Fruit fly (Drosophila melanogaster): Measurements from ENCODE around the gene CG12071.

CG12071 gene

dm6 chr3R:30832130-30832529 lies 48.7 kb downstream of the CG12071 start:
- peak; percentile 92 for TF ChIP-seq Ets65A (GFP tag)
- TF ChIP-seq luna (GFP tag; optimal IDR thresholded peaks at IDR 0.05), result no peak
- TF ChIP-seq CG13123 (GFP tag; optimal IDR thresholded peaks at IDR 0.05), result no peak

dm6 chr3R:30828433-30829034 lies 52.3 kb downstream of the CG12071 start:
- TF ChIP-seq Sox102F (GFP tag; optimal IDR thresholded peaks at IDR 0.05) (peak; percentile 28), trem (tag; optimal IDR thresholded peaks at IDR 0.05) (no peak), Doc3 (GFP tag; IDR thresholded peaks at IDR 0.05; ENCODE audit: partially characterized antibody) (no peak), CG6813 (GFP tag; optimal IDR thresholded peaks at IDR 0.05) (no peak), B-H1 (GFP tag; IDR thresholded peaks at IDR 0.05) (no peak), Drgx (GFP tag; IDR thresholded peaks at IDR 0.05) (0 out of 2 replicates have a peak, but pooled peaks have one; percentile 31), gem (tag; optimal IDR thresholded peaks at IDR 0.05) (peak; percentile 2), CG4730 (GFP tag; IDR thresholded peaks at IDR 0.05) (no peak), esg (GFP tag; conservative IDR thresholded peaks at IDR 0.05) (no peak), sima (GFP tag; optimal IDR thresholded peaks at IDR 0.05) (no peak)

- TF ChIP-seq grn (GFP tag; optimal IDR thresholded peaks at IDR 0.05), result peak; percentile 29
- TF ChIP-seq sd (tag; optimal IDR thresholded peaks at IDR 0.05), result peak; percentile 31
- TF ChIP-seq Jarid2 (GFP tag; optimal IDR thresholded peaks at IDR 0.05), result peak; percentile 21
- TF ChIP-seq CG13624 (GFP tag; optimal IDR thresholded peaks at IDR 0.05), result no peak
- TF ChIP-seq CG6272 (GFP tag; IDR thresholded peaks at IDR 0.05), result 0 out of 2 replicates have a peak, but pooled peaks have one; percentile 14
- TF ChIP-seq CG5953 (GFP tag; IDR thresholded peaks at IDR 0.05), result no peak
- TF ChIP-seq tin (GFP tag; optimal IDR thresholded peaks at IDR 0.05), result no peak
- TF ChIP-seq chinmo (GFP tag; IDR thresholded peaks at IDR 0.05; ENCODE audit: partially characterized antibody), result 0 out of 4 replicates have a peak, but pooled peaks have one; percentile 43
- TF ChIP-seq slou (GFP tag; optimal IDR thresholded peaks at IDR 0.05), result no peak
- TF ChIP-seq CG6791 (GFP tag; IDR thresholded peaks at IDR 0.05; ENCODE audit: partially characterized antibody), result 0 out of 3 replicates have a peak, but pooled peaks have one; percentile 8
- TF ChIP-seq Scr (GFP tag; IDR thresholded peaks at IDR 0.05; ENCODE audit: partially characterized antibody), result no peak
- 0 out of 2 replicates have a peak, but pooled peaks have one; percentile 14 for TF ChIP-seq Bgb (GFP tag; IDR thresholded peaks at IDR 0.05; ENCODE audit: partially characterized antibody)
Measured at dm6 chr3R:30827544-30827943, 53.3 kb downstream of the CG12071 start, which contains the start of gene CG15544. Gene CG15544 (plus strand): TSS chr3R:30827819.
